Fruit fly (Drosophila melanogaster) whole organism, adult: Measurements from ENCODE around the gene p-cup.

Source experiments
- CG11617 ChIP-seq: fragments of 200-800 bp; sonication (Bioruptor generic); optimal IDR thresholded peaks from 2 replicates; lab custom pipeline; 2017; ENCODE audit warnings: mild to moderate bottlenecking, missing biosample characterization, missing genetic modification reagents, missing genetic modification characterization
- CG12768 ChIP-seq: fragments of 200-800 bp; sonication (Bioruptor generic); optimal IDR thresholded peaks from 2 replicates; lab custom pipeline; 2017; ENCODE audit warnings: missing biosample characterization, missing genetic modification characterization, mild to moderate bottlenecking, moderate library complexity, missing genetic modification reagents
- CG14711 ChIP-seq: fragments of 200-800 bp; sonication (Bioruptor generic); optimal IDR thresholded peaks from 2 replicates; lab custom pipeline; 2018; ENCODE audit warnings: missing biosample characterization, mild to moderate bottlenecking, missing genetic modification characterization, moderate library complexity
- CG1620 ChIP-seq: fragments of 200-800 bp; sonication (Bioruptor generic); optimal IDR thresholded peaks from 2 replicates; lab custom pipeline; 2016; ENCODE audit warnings: missing biosample characterization, missing genetic modification characterization
- CG33017 ChIP-seq: fragments of 200-800 bp; sonication (Bioruptor generic); optimal IDR thresholded peaks from 2 replicates; lab custom pipeline; 2018; ENCODE audit warnings: missing biosample characterization, mild to moderate bottlenecking, missing genetic modification characterization, moderate library complexity
- CG5204 ChIP-seq: fragments of 200-800 bp; sonication (Bioruptor generic); optimal IDR thresholded peaks from 2 replicates; lab custom pipeline; 2016; ENCODE audit warnings: missing biosample characterization, missing genetic modification characterization
- CG7045 ChIP-seq: fragments of 200-800 bp; sonication (Bioruptor generic); optimal IDR thresholded peaks from 2 replicates; lab custom pipeline; 2017; ENCODE audit warnings: missing biosample characterization, mild to moderate bottlenecking, missing genetic modification characterization
- CG7101 ChIP-seq: fragments of 200-800 bp; sonication (Bioruptor generic); optimal IDR thresholded peaks from 2 replicates; lab custom pipeline; 2018; ENCODE audit warnings: missing biosample characterization, mild to moderate bottlenecking, missing genetic modification characterization, moderate library complexity
- Clk ChIP-seq: fragments of 200-800 bp; sonication (Bioruptor generic); optimal IDR thresholded peaks from 2 replicates; lab custom pipeline; 2017; ENCODE audit warnings: missing biosample characterization, missing genetic modification characterization
- Crg-1 ChIP-seq: fragments of 200-800 bp; sonication (Bioruptor generic); optimal IDR thresholded peaks from 2 replicates; lab custom pipeline; 2016; ENCODE audit warnings: missing biosample characterization, missing genetic modification characterization
- Hr96 ChIP-seq: fragments of 200-800 bp; sonication (Bioruptor generic); optimal IDR thresholded peaks from 2 replicates; lab custom pipeline; 2016; ENCODE audit warnings: missing biosample characterization, missing genetic modification characterization
- Mnt ChIP-seq: fragments of 200-800 bp; sonication (Bioruptor generic); optimal IDR thresholded peaks from 2 replicates; lab custom pipeline; 2016; ENCODE audit warnings: missing biosample characterization, mild to moderate bottlenecking, missing genetic modification characterization
- bab1 ChIP-seq: fragments of 200-800 bp; sonication (Bioruptor generic); optimal IDR thresholded peaks from 3 replicates; lab custom pipeline; 2019; ENCODE audit warnings: missing biosample characterization, mild to moderate bottlenecking, missing genetic modification characterization, moderate library complexity
- cic ChIP-seq: fragments of 200-800 bp; sonication (Bioruptor generic); optimal IDR thresholded peaks from 2 replicates; lab custom pipeline; 2017; ENCODE audit warnings: missing biosample characterization, mild to moderate bottlenecking, missing genetic modification characterization, moderate library complexity
- cnc ChIP-seq, 2 experiments: fragments of >200 bp; optimal IDR thresholded peaks; 2 replicates each; lab custom pipeline; 2017
- kay ChIP-seq: fragments of 200-800 bp; sonication (Bioruptor generic); peaks from one replicate; lab custom pipeline; 2016; ENCODE audit warnings: missing biosample characterization, missing genetic modification characterization, borderline replicate concordance
- ovo ChIP-seq: fragments of 200-800 bp; sonication (Bioruptor generic); optimal IDR thresholded peaks from 2 replicates; lab custom pipeline; 2016; ENCODE audit warnings: missing biosample characterization, missing genetic modification characterization
- pad ChIP-seq: fragments of 200-800 bp; sonication (Bioruptor generic); optimal IDR thresholded peaks from 3 replicates; lab custom pipeline; 2017; ENCODE audit warnings: missing biosample characterization, missing genetic modification characterization, mild to moderate bottlenecking, moderate library complexity, missing genetic modification reagents
- tj ChIP-seq: fragments of 200-800 bp; sonication (Bioruptor generic); optimal IDR thresholded peaks from 3 replicates; lab custom pipeline; 2017; ENCODE audit warnings: missing biosample characterization, mild to moderate bottlenecking, missing genetic modification characterization, moderate library complexity
- toe ChIP-seq: fragments of 200-800 bp; sonication (Bioruptor generic); optimal IDR thresholded peaks from 2 replicates; lab custom pipeline; 2016; ENCODE audit warnings: missing biosample characterization, missing genetic modification characterization

p-cup gene

DNA sequence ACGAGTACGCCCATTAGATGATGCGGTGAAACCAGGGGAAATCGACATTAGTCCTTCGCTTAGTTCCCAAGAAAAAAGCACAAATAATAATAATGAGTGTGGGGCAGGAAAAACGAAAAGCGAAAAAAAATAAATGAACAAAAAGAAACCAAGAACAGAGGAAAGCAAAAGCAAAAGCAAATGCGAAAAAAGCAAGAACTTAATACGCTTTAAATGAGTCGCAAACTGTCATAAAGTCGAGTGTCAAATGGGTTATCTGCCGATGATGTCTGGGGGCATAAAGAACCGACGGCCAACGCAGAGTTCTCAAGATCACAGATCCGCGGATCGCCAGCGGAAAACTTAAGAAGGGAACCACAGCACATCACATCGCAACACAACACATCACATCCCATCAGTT is 39.8 kb upstream of the p-cup start:
- TF ChIP-seq cnc (optimal IDR thresholded peaks at IDR 0.05; lab: Kevin White, UChicago) = no peak
- TF ChIP-seq toe (GFP tag; lab: Kevin White, UChicago) = no peak
- TF ChIP-seq CG11617 = no peak
- no peak for TF ChIP-seq tj (GFP tag; lab: Kevin White, UChicago)
- TF ChIP-seq pad (GFP tag; lab: Kevin White, UChicago) = no peak
- no peak for TF ChIP-seq CG1620 (GFP tag; lab: Kevin White, UChicago)
- no peak for TF ChIP-seq ovo
- TF ChIP-seq CG14711 = no peak
- TF ChIP-seq CG7045 = no peak
- TF ChIP-seq CG7101 = no peak
- TF ChIP-seq bab1 (GFP tag; lab: Kevin White, UChicago) = no peak
- no peak for TF ChIP-seq CG33017 (tag; lab: Kevin White, UChicago)
- TF ChIP-seq kay = no peak
- TF ChIP-seq CG12768 (GFP tag; lab: Kevin White, UChicago) = no peak
- no peak for TF ChIP-seq Mnt (GFP tag; lab: Kevin White, UChicago)
- TF ChIP-seq CG5204 (GFP tag; lab: Kevin White, UChicago) = no peak
- no peak for TF ChIP-seq cic (GFP tag; lab: Kevin White, UChicago)
- no peak for TF ChIP-seq Crg-1 (GFP tag; lab: Kevin White, UChicago)
- TF ChIP-seq Clk (GFP tag; lab: Kevin White, UChicago) = no peak
- no peak for TF ChIP-seq Hr96 (GFP tag; lab: Kevin White, UChicago)

DNA sequence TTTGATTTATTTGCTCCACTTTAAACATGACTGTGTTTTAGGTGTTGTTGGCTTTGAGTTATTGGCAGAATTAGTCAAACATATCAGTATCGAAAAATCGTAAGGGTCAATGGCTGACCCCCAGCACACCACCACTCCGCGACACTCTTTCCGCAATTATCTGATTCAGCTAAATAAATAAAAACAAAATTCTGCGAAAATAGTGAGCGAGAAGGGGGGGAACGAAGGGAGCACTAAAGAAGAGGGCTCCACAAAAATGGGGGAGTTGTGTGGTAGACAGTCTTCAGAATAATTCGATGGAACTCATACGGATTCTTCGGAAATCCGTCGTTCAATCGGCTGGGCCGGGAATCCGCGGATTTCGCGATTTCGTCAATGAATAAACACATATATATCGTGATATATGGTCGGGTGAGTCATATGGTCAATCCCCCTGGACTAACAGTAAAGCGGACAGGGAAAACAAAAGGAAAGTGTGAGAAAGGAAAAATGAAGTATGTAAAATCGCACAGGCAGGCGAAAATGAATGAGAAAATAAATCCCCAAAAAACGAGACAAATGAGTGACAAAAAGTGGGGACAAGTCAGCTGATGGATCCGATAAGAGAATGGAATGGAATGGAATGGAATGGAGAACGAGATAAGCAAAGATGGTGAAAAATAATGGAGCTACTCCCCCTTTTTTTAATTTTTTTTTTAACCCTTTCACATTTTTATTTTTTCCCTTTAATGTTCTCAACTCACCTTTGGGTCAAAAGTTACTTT is 36.9 kb upstream of the p-cup start:
- TF ChIP-seq CG7101 (no peak), tj (GFP tag; lab: Kevin White, UChicago) (peak; percentile 91)

DNA sequence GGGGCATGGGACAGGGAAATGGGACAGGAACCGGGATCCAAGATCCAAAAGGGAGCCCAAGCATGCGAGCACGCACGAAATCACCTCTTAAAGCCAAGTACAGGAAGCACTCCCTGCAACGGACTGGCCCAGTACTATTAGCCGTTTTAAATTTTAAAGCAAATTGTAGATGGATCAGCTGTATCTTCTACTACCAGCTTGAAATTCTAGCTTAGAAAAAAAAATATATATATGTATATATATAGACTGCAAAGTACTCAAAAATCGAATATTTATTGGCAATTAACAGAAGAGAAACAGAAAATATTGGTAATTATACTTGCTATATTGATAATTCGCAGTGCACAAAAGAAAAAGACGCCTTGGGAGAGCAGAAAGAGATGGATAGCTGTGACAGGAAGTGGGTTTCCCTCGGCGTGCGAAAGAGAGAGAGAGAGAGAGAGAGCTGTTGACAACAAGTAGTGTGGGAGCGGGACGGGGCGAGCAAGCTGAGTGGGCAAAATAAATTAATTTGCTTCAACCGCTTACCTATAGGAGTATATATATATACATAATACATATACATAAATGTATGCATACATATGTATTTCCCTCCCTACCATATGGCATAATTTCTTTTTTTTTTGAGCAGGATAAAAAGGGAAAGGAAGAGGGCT is 35.7 kb upstream of the p-cup start:
- no peak for TF ChIP-seq ovo
- peak; percentile 74 for TF ChIP-seq tj (GFP tag; lab: Kevin White, UChicago)

DNA sequence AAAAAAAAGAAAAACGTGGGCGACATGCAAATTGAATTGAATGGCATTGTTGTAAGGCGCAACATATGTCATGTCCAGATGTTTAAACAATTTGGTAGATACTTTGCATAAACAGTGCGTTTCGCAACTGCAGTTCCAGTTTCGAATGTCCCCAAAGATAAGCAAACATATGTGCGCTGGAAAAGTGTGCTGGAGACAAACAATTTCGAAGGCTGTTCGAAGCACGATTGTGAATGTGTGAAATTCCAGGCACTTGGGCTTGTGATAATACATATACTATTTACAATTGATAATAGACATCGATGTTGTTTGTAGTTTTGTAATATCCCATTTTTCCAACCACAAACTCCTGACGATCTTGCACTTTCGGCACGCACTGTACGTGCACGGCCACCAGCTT is 34.2 kb upstream of the p-cup start:
- no peak for TF ChIP-seq cic (GFP tag; lab: Kevin White, UChicago)
- TF ChIP-seq CG33017 (tag; lab: Kevin White, UChicago) = no peak
- no peak for TF ChIP-seq CG5204 (GFP tag; lab: Kevin White, UChicago)
- no peak for TF ChIP-seq CG7101
- no peak for TF ChIP-seq Mnt (GFP tag; lab: Kevin White, UChicago)
- no peak for TF ChIP-seq CG12768 (GFP tag; lab: Kevin White, UChicago)
- TF ChIP-seq CG7045 = no peak
- TF ChIP-seq kay = no peak
- TF ChIP-seq ovo = no peak
- no peak for TF ChIP-seq toe (GFP tag; lab: Kevin White, UChicago)
- no peak for TF ChIP-seq Hr96 (GFP tag; lab: Kevin White, UChicago)
- TF ChIP-seq pad (GFP tag; lab: Kevin White, UChicago) = no peak
- TF ChIP-seq bab1 (GFP tag; lab: Kevin White, UChicago) = no peak
- TF ChIP-seq cnc (optimal IDR thresholded peaks at IDR 0.05; lab: Kevin White, UChicago) = no peak
- no peak for TF ChIP-seq CG1620 (GFP tag; lab: Kevin White, UChicago)
- TF ChIP-seq Clk (GFP tag; lab: Kevin White, UChicago) = no peak
- no peak for TF ChIP-seq CG11617
- TF ChIP-seq CG14711 = no peak
- TF ChIP-seq Crg-1 (GFP tag; lab: Kevin White, UChicago) = no peak

DNA sequence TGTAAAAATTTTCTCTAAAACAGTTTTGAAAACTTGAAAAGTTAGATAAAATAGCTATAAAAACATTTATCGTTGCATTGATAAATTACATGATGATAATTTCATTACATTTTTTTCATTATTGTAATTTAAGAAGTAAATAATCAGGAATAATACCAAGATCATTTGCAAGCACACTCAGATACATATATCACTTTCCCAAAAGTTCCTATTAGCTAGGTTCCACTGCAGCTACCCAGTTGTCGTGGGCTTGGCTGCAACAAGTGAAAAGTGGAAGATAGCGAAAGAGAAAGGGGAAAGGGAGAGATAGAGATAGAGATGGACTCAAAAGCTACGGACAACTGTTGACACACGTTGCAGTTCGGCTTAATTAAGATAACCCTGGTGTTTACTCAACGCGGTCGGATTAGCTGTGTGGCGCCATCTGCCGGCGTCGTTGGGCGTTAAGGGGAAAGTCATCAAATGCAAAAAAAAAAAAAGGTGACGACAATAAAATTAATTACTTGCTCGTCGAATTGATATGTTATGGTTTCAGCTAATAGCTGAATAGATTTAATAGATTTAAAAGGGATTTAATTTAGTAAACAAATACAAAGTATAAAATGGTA is 33.2 kb upstream of the p-cup start:
- no peak for TF ChIP-seq CG14711
- no peak for TF ChIP-seq cic (GFP tag; lab: Kevin White, UChicago)
- no peak for TF ChIP-seq kay
- no peak for TF ChIP-seq cnc (optimal IDR thresholded peaks at IDR 0.05; lab: Kevin White, UChicago)
- TF ChIP-seq Mnt (GFP tag; lab: Kevin White, UChicago) = peak; percentile 4
- no peak for TF ChIP-seq pad (GFP tag; lab: Kevin White, UChicago)

DNA sequence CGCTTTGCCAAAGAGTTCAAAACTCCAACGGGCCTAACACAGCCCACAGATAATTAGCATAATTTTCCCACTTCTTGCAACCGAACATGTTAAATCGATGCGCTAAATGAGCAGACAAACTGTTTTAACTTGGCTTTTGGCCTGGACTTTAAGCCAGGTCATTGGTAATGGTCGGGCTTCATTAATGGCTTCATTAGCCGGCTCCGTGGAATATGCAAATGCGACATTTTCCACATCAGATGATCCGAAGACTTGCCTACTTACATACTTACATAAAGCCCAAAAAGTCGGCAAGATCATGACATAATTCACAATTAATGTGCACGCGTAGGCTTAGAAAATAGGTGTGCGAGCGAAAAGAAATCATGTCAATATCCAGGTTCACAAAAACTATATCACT is 29.8 kb upstream of the p-cup start:
- no peak for TF ChIP-seq Crg-1 (GFP tag; lab: Kevin White, UChicago)
- no peak for TF ChIP-seq kay
- TF ChIP-seq CG7101 = no peak

DNA sequence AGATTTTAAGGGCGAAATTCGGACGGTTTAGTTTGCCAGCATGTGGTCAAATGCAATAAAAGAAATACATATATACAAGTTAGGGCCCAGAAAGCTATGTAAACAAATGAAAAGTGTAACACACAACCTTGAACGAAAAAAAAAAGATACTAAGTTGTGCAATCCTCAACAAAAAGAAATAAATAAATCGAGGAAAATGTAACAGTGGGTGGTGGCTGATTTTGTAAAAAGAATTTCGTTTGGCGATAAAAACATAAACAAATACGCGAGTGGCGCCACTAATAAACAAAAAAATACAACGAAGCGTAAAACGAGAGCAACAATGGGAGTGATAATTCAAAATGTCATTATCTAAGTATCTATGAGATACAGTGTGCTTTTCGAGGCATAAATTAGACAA is 28.4 kb upstream of the p-cup start:
- TF ChIP-seq CG14711 (no peak), ovo (no peak), cic (GFP tag; lab: Kevin White, UChicago) (no peak), CG33017 (tag; lab: Kevin White, UChicago) (no peak), toe (GFP tag; lab: Kevin White, UChicago) (no peak), kay (no peak), pad (GFP tag; lab: Kevin White, UChicago) (no peak), CG12768 (GFP tag; lab: Kevin White, UChicago) (no peak), CG7101 (no peak), Crg-1 (GFP tag; lab: Kevin White, UChicago) (no peak), bab1 (GFP tag; lab: Kevin White, UChicago) (no peak), Hr96 (GFP tag; lab: Kevin White, UChicago) (no peak), cnc (optimal IDR thresholded peaks at IDR 0.05; lab: Kevin White, UChicago) (no peak), CG11617 (no peak), CG1620 (GFP tag; lab: Kevin White, UChicago) (no peak), Mnt (GFP tag; lab: Kevin White, UChicago) (no peak)
